Fruit fly (Drosophila melanogaster): Measurements from ENCODE around the gene Muc30E.

- TF ChIP-seq Myc (optimal IDR thresholded peaks at IDR 0.05) (no peak), psq (optimal IDR thresholded peaks at IDR 0.05) (no peak), ttk (optimal IDR thresholded peaks at IDR 0.05) (no peak), Sin3A (optimal IDR thresholded peaks at IDR 0.05) (no peak), insv (optimal IDR thresholded peaks at IDR 0.05) (no peak), h (optimal IDR thresholded peaks at IDR 0.05) (no peak)
Observed at dm6 chr2L:9908468-9908967, 5.6 kb upstream of the Muc30E start, which contains the start of gene CG13124.

All from Kc167 (cell line).